Fruit fly (Drosophila melanogaster) whole organism, wandering third instar larva: ENCODE data around the gene Trf4.

Experiments used
- Abd-B ChIP-seq: fragments of >200 bp; optimal IDR thresholded peaks from 2 replicates; lab custom pipeline; 2017; ENCODE audit warnings: missing biosample characterization, missing genetic modification characterization
- CG32264 ChIP-seq: fragments of 200-800 bp; sonication (Bioruptor generic); optimal IDR thresholded peaks from 2 replicates; lab custom pipeline; 2016; ENCODE audit warnings: missing biosample characterization, missing genetic modification characterization
- CG9705 ChIP-seq: fragments of 200-800 bp; sonication (Bioruptor generic); optimal IDR thresholded peaks from 2 replicates; lab custom pipeline; 2018; ENCODE audit warnings: missing biosample characterization, mild to moderate bottlenecking, missing genetic modification characterization
- GATAd ChIP-seq: sonication (Bioruptor generic); optimal IDR thresholded peaks from 2 replicates; lab custom pipeline; 2016; ENCODE audit warnings: missing biosample characterization, missing genetic modification characterization
- HLH106 ChIP-seq: fragments of 200-800 bp; optimal IDR thresholded peaks from 3 replicates; lab custom pipeline; 2019; ENCODE audit warnings: missing biosample characterization, mild to moderate bottlenecking, missing genetic modification characterization, moderate library complexity
- Hnf4 ChIP-seq: fragments of 200-800 bp; sonication (Bioruptor generic); optimal IDR thresholded peaks from 2 replicates; lab custom pipeline; 2016; ENCODE audit warnings: missing biosample characterization, mild to moderate bottlenecking, missing genetic modification characterization
- Hr78 ChIP-seq: fragments of >200 bp; optimal IDR thresholded peaks from 2 replicates; lab custom pipeline; 2017; ENCODE audit warnings: missing biosample characterization, missing genetic modification characterization
- Hr83 ChIP-seq: fragments of 200-300 bp; sonication (Bioruptor generic); optimal IDR thresholded peaks from 2 replicates; lab custom pipeline; 2016; ENCODE audit warnings: missing biosample characterization, mild to moderate bottlenecking, missing genetic modification characterization, moderate library complexity; ENCODE audit not compliant: poor library complexity, severe bottlenecking
- Jra ChIP-seq: sonication (Bioruptor generic); optimal IDR thresholded peaks from 2 replicates; lab custom pipeline; 2016; ENCODE audit warnings: missing biosample characterization, missing genetic modification characterization
- Mio ChIP-seq: sonication (Bioruptor generic); optimal IDR thresholded peaks from 2 replicates; lab custom pipeline; 2016; ENCODE audit warnings: missing biosample characterization, missing genetic modification characterization
- Myc ChIP-seq: fragments of >200 bp; optimal IDR thresholded peaks from 2 replicates; lab custom pipeline; 2017
- N ChIP-seq: fragments of >200 bp; optimal IDR thresholded peaks from 2 replicates; lab custom pipeline; 2018; ENCODE audit warnings: missing biosample characterization, missing external identifiers, missing genetic modification characterization
- OdsH ChIP-seq: fragments of 200-800 bp; sonication (Bioruptor generic); optimal IDR thresholded peaks from 2 replicates; lab custom pipeline; 2016; ENCODE audit warnings: missing biosample characterization, mild to moderate bottlenecking, missing genetic modification characterization
- Rel ChIP-seq, 2 experiments: fragments of 200-800 bp; sonication (Bioruptor generic) in 1 of 2; optimal IDR thresholded peaks; 2 replicates in 1 of 2; 3 replicates in 1 of 2; lab custom pipeline; 2016 to 2019; ENCODE audit warnings: mild to moderate bottlenecking in 2 of 2, missing biosample characterization in 2 of 2, missing genetic modification characterization in 2 of 2, moderate library complexity in 1 of 2
- Sp1 ChIP-seq: fragments of 200-800 bp; sonication (Bioruptor generic); optimal IDR thresholded peaks from 3 replicates; lab custom pipeline; 2019; ENCODE audit warnings: missing biosample characterization, mild to moderate bottlenecking, missing genetic modification characterization, moderate library complexity
- Vsx2 ChIP-seq: fragments of 200-300, 225-300 bp; sonication (Bioruptor generic); optimal IDR thresholded peaks from 2 replicates; lab custom pipeline; 2018; ENCODE audit warnings: missing biosample characterization, missing genetic modification characterization; ENCODE audit not compliant: partially characterized antibody
- br ChIP-seq: fragments of 200-800 bp; sonication (Bioruptor generic); optimal IDR thresholded peaks from 2 replicates; lab custom pipeline; 2016; ENCODE audit warnings: missing biosample characterization, missing genetic modification characterization
- dl ChIP-seq, 2 experiments: fragments of 175-275, 200-275 bp in 1 of 2; fragments of 200-275 bp in 1 of 2; sonication (Bioruptor generic); optimal IDR thresholded peaks; lab custom pipeline; 2018; ENCODE audit warnings: mild to moderate bottlenecking in 2 of 2, missing biosample characterization in 2 of 2, missing genetic modification characterization in 2 of 2, moderate library complexity in 2 of 2; ENCODE audit not compliant: partially characterized antibody in 2 of 2, insufficient read depth in 1 of 2
- dmrt93B ChIP-seq: fragments of 200-800 bp; sonication (Bioruptor generic); optimal IDR thresholded peaks from 2 replicates; lab custom pipeline; 2018; ENCODE audit warnings: missing biosample characterization, mild to moderate bottlenecking, missing genetic modification characterization
- dsf ChIP-seq: sonication (Bioruptor generic); optimal IDR thresholded peaks from 2 replicates; lab custom pipeline; 2016; ENCODE audit warnings: missing biosample characterization, missing genetic modification characterization, borderline replicate concordance
- foxo ChIP-seq, 2 experiments: fragments of 200-800 bp; sonication (Bioruptor generic); optimal IDR thresholded peaks; 2 replicates in 1 of 2; 3 replicates in 1 of 2; lab custom pipeline; 2016 to 2017; ENCODE audit warnings: missing biosample characterization in 2 of 2, missing genetic modification characterization in 2 of 2
- fru ChIP-seq: fragments of 200-800 bp; sonication (Bioruptor generic); optimal IDR thresholded peaks from 3 replicates; lab custom pipeline; 2016; ENCODE audit warnings: missing biosample characterization, mild to moderate bottlenecking, missing genetic modification characterization
- h ChIP-seq: fragments of 200-800 bp; sonication (Bioruptor generic); optimal IDR thresholded peaks from 3 replicates; lab custom pipeline; 2016; ENCODE audit warnings: missing biosample characterization, mild to moderate bottlenecking, missing genetic modification characterization
- jim ChIP-seq: fragments of 175-275, 200-325 bp; sonication (Bioruptor generic); optimal IDR thresholded peaks from 2 replicates; lab custom pipeline; 2016; ENCODE audit warnings: missing biosample characterization, mild to moderate bottlenecking, missing genetic modification characterization
- pan ChIP-seq: fragments of >200 bp; optimal IDR thresholded peaks from 2 replicates; lab custom pipeline; 2017
- rgr ChIP-seq: fragments of 200-800 bp; sonication (Bioruptor generic); optimal IDR thresholded peaks from 3 replicates; lab custom pipeline; 2016; ENCODE audit warnings: missing biosample characterization, mild to moderate bottlenecking, missing genetic modification characterization
- sage ChIP-seq: fragments of 200-800 bp; sonication (Bioruptor generic); optimal IDR thresholded peaks from 2 replicates; lab custom pipeline; 2016; ENCODE audit warnings: missing biosample characterization, mild to moderate bottlenecking, missing genetic modification characterization
- sv ChIP-seq: fragments of 200-800 bp; sonication (Bioruptor generic); optimal IDR thresholded peaks from 3 replicates; lab custom pipeline; 2016; ENCODE audit warnings: missing biosample characterization, missing genetic modification characterization
- tai ChIP-seq: sonication (Bioruptor generic); optimal IDR thresholded peaks from 2 replicates; lab custom pipeline; 2016; ENCODE audit warnings: missing biosample characterization, missing genetic modification characterization
- usp ChIP-seq: fragments of >200 bp; optimal IDR thresholded peaks from 2 replicates; lab custom pipeline; 2017; ENCODE audit warnings: missing biosample characterization, missing genetic modification characterization

Gene Trf4

dm6 chr2L:2655094-2655493, 9.8 kb upstream of the Trf4 start, which contains the start of gene Prosbeta4R2:
Gene Prosbeta4R2 (plus strand): TSS chr2L:2655394.
- TF ChIP-seq dsf (no peak), OdsH (GFP tag; lab: Kevin White, UChicago) (no peak), Sp1 (GFP tag; lab: Kevin White, UChicago) (no peak), Jra (GFP tag; lab: Kevin White, UChicago) (no peak), sage (GFP tag; lab: Kevin White, UChicago) (no peak), Abd-B (GFP tag; lab: Kevin White, UChicago) (no peak), Hr78 (no peak), HLH106 (tag; lab: Kevin White, UChicago) (no peak), CG9705 (GFP tag; lab: Kevin White, UChicago) (no peak), dmrt93B (GFP tag; lab: Kevin White, UChicago) (no peak), pan (lab: Kevin White, UChicago) (no peak), Hr83 (no peak), Rel (GFP tag; optimal IDR thresholded peaks at IDR 0.05; lab: Kevin White, UChicago) (no peak), Rel (tag; optimal IDR thresholded peaks at IDR 0.05; lab: Kevin White, UChicago) (no peak), Myc (no peak), h (GFP tag; lab: Kevin White, UChicago) (no peak), usp (GFP tag; lab: Kevin White, UChicago) (no peak)

DNA sequence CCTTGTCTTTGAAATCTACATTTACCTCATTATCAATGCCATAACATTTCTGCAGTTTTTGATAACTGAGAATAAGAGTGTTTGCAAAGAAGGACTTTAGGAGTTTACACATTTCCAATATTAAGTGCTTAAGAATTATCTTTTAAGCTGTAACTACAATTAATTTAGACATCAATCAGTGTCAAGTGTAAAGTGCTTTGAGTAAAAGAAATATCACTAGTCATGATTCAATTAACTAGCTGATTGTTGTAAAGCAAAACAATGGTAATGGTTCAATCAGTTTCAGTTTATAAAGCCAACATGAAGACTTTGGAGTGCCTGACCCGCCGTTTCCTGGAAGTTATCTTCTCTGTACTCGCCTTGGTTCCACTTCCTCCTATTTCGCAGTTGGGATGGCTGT, 4.7 kb downstream of the Trf4 start, which contains the start of gene Gr23a:
Gr23a (plus strand) TSS at position 301 of the 400 bp plus-strand sequence.
- no peak for TF ChIP-seq Jra (GFP tag; lab: Kevin White, UChicago)
- no peak for TF ChIP-seq Abd-B (GFP tag; lab: Kevin White, UChicago)
- no peak for TF ChIP-seq rgr (GFP tag; lab: Kevin White, UChicago)
- TF ChIP-seq foxo (GFP tag; optimal IDR thresholded peaks at IDR 0.05; lab: Kevin White, UChicago), result no peak
- no peak for TF ChIP-seq tai (GFP tag; lab: Kevin White, UChicago)
- no peak for TF ChIP-seq Hnf4 (GFP tag; lab: Kevin White, UChicago)
- TF ChIP-seq Rel (GFP tag; optimal IDR thresholded peaks at IDR 0.05; lab: Kevin White, UChicago), result no peak
- TF ChIP-seq Rel (tag; optimal IDR thresholded peaks at IDR 0.05; lab: Kevin White, UChicago), result no peak
- no peak for TF ChIP-seq Hr83
- no peak for TF ChIP-seq br
- TF ChIP-seq, all 38 proteins: peak for 0

DNA sequence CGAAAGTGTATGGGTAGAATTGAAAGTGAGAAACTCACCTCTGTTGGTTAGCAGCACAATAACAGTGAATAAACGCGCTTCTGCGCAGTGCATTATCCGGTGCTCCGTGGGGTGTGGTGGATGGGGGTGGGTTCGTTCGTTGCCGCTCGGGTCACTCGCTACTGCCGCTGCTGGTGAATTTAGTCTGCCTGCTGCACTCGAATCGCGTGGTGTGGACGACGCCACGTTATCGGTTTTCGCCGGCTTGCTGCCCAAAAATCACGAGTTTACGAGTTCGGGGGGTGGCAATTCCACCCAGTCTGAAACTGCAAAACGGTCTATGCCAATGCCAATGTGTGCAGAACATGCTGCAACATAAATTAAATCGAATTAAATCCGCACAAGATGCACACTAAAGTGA, 12.7 kb downstream of the Trf4 start, which contains the start of gene Tmtc1:
Tmtc1 (plus strand) TSS at position 182 of the 400 bp plus-strand sequence.
- TF ChIP-seq Rel (GFP tag; optimal IDR thresholded peaks at IDR 0.05; lab: Kevin White, UChicago) (no peak), Rel (tag; optimal IDR thresholded peaks at IDR 0.05; lab: Kevin White, UChicago) (no peak), CG32264 (GFP tag; lab: Kevin White, UChicago) (no peak), sv (GFP tag; lab: Kevin White, UChicago) (no peak), Abd-B (GFP tag; lab: Kevin White, UChicago) (no peak), Sp1 (GFP tag; lab: Kevin White, UChicago) (no peak), Hr83 (no peak), HLH106 (tag; lab: Kevin White, UChicago) (no peak), fru (GFP tag; lab: Kevin White, UChicago) (no peak), Vsx2 (GFP tag; lab: Kevin White, UChicago) (no peak), br (no peak), foxo (GFP tag; optimal IDR thresholded peaks at IDR 0.05; lab: Kevin White, UChicago) (no peak), Mio (GFP tag; lab: Kevin White, UChicago) (no peak), dmrt93B (GFP tag; lab: Kevin White, UChicago) (no peak), N (GFP tag; lab: Kevin White, UChicago) (no peak)

DNA sequence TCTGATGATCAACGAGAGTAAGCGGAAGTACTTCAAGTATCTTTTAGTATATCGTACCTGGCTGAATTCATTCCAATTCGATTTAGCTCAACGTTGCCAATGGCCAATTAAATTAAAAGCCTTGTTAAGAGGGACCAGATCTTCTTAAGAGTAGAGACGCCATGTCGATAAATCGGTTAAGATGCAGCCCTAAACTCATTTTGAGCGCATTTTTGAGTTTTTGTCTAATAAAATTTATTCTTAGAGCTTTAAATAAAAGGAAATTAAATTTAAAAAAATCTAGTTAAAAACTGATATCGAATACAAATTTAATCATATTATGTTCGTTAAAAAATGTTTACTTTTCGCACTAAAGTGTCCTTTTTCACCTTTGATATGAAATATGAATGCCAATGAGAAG, 31.5 kb downstream of the Trf4 start, which contains the start of gene Trf5:
Trf5 (minus strand) TSS at position 101 of the 400 bp plus-strand sequence.
- no peak for TF ChIP-seq CG32264 (GFP tag; lab: Kevin White, UChicago)
- TF ChIP-seq dl (GFP tag; optimal IDR thresholded peaks at IDR 0.05; lab: Kevin White, UChicago; ENCODE audit: insufficient read depth in 1 of 2, partially characterized antibody in 2 of 2), result no peak
- no peak for TF ChIP-seq Jra (GFP tag; lab: Kevin White, UChicago)
- TF ChIP-seq dsf, result no peak
- TF ChIP-seq GATAd (GFP tag; lab: Kevin White, UChicago), result no peak
- TF ChIP-seq jim (GFP tag; lab: Kevin White, UChicago), result no peak
- no peak for TF ChIP-seq sage (GFP tag; lab: Kevin White, UChicago)
- no peak for TF ChIP-seq Sp1 (GFP tag; lab: Kevin White, UChicago)
